Worm (Caenorhabditis elegans): ENCODE results near the gene pcp-2.

Gene pcp-2

DNA sequence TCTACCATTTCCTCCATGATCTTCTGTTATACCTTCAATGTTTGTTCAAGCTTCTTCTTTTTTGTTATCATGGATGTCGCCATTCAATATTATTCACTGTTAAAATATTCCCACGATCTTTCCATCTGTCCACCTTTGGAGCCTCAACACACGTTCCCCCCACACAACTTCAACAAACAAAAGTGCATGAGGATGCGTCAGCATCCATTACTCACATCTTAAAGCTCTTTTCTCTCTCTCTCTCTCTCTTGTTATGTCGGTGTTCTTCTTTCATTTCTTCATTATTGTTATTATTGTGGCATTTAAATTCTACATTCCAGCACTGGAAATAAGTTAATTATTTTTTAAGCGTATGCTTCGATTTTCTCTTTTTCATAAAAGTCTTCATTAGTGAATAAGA lies 50.8 kb downstream of the pcp-2 start:
- TF ChIP-seq hlh-8 (tag; optimal IDR thresholded peaks at IDR 0.05) (no peak), unc-42 (tag; optimal IDR thresholded peaks at IDR 0.05) (no peak), hlh-6 (tag; optimal IDR thresholded peaks at IDR 0.05) (no peak), ceh-9 (tag; optimal IDR thresholded peaks at IDR 0.05) (no peak), ttx-3 (tag; optimal IDR thresholded peaks at IDR 0.05) (no peak), dmd-4 (tag; optimal IDR thresholded peaks at IDR 0.05; ENCODE audit: borderline replicate concordance) (no peak), pqm-1 (tag; optimal IDR thresholded peaks at IDR 0.05) (no peak), T23F11.4 (GFP tag; optimal IDR thresholded peaks at IDR 0.05) (no peak), sdc-2 (tag; optimal IDR thresholded peaks at IDR 0.05) (no peak), nhr-232 (tag; optimal IDR thresholded peaks at IDR 0.05) (no peak), sox-2 (GFP tag; IDR thresholded peaks at IDR 0.05) (no peak), ztf-16 (tag; optimal IDR thresholded peaks at IDR 0.05) (no peak), ceh-22 (tag; optimal IDR thresholded peaks at IDR 0.05) (no peak), fkh-10 (GFP tag; optimal IDR thresholded peaks at IDR 0.05) (no peak), pax-1 (tag; optimal IDR thresholded peaks at IDR 0.05) (no peak), unc-55 (GFP tag; optimal IDR thresholded peaks at IDR 0.05) (no peak), pat-9 (tag; optimal IDR thresholded peaks at IDR 0.05) (no peak), K09A11.1 (tag; optimal IDR thresholded peaks at IDR 0.05; ENCODE audit: insufficient read depth) (no peak)

ce11 chrIV:9112019-9112418 lies 52.9 kb downstream of the pcp-2 start:
- no peak for TF ChIP-seq ceh-14 (tag; optimal IDR thresholded peaks at IDR 0.05)
- no peak for TF ChIP-seq C08G9.2 (tag; optimal IDR thresholded peaks at IDR 0.05)
- TF ChIP-seq eyg-1 (tag; optimal IDR thresholded peaks at IDR 0.05), result no peak
- no peak for TF ChIP-seq pros-1 (tag; optimal IDR thresholded peaks at IDR 0.05)
- TF ChIP-seq ceh-9 (tag; optimal IDR thresholded peaks at IDR 0.05), result no peak
- TF ChIP-seq F13H6.1 (tag; optimal IDR thresholded peaks at IDR 0.05), result no peak
- TF ChIP-seq fkh-6 (tag; optimal IDR thresholded peaks at IDR 0.05), result no peak
- TF ChIP-seq elt-4 (tag; optimal IDR thresholded peaks at IDR 0.05), result no peak
- no peak for TF ChIP-seq sox-2 (GFP tag; IDR thresholded peaks at IDR 0.05)
- no peak for TF ChIP-seq mec-3 (tag; optimal IDR thresholded peaks at IDR 0.05; ENCODE audit: borderline replicate concordance)
- TF ChIP-seq ttx-3 (tag; optimal IDR thresholded peaks at IDR 0.05), result no peak
- TF ChIP-seq unc-86 (tag; optimal IDR thresholded peaks at IDR 0.05), result no peak
- no peak for TF ChIP-seq ceh-45 (GFP tag; IDR thresholded peaks at IDR 0.05)

Data from whole organism, late embryonic.